Fruit fly (Drosophila melanogaster): ENCODE measurements around the gene Coq3.

The Coq3 gene

dm6 chr2L:21108759-21109282, 49.6 kb downstream of the Coq3 start:
- TF ChIP-seq CG33017 (tag; optimal IDR thresholded peaks at IDR 0.05) (no peak), bab1 (GFP tag; optimal IDR thresholded peaks at IDR 0.05) (peak; percentile 16), kay (GFP tag; ENCODE audit: borderline replicate concordance) (peak; percentile 44)

dm6 chr2L:21107651-21108489, 50.5 kb downstream of the Coq3 start:
- no peak for TF ChIP-seq kay (GFP tag; ENCODE audit: borderline replicate concordance)
- no peak for TF ChIP-seq Clk (GFP tag; optimal IDR thresholded peaks at IDR 0.05)
- no peak for TF ChIP-seq Hr96 (GFP tag; optimal IDR thresholded peaks at IDR 0.05)
- TF ChIP-seq tj (GFP tag; optimal IDR thresholded peaks at IDR 0.05), result peak; percentile 54
- TF ChIP-seq bab1 (GFP tag; optimal IDR thresholded peaks at IDR 0.05), result peak; percentile 25
- TF ChIP-seq cnc (optimal IDR thresholded peaks at IDR 0.05), result no peak
- no peak for TF ChIP-seq CG14711 (tag; optimal IDR thresholded peaks at IDR 0.05)
- no peak for TF ChIP-seq CG33017 (tag; optimal IDR thresholded peaks at IDR 0.05)
- TF ChIP-seq Crg-1 (GFP tag; optimal IDR thresholded peaks at IDR 0.05), result no peak
- no peak for TF ChIP-seq toe (GFP tag; optimal IDR thresholded peaks at IDR 0.05)
- no peak for TF ChIP-seq CG5204 (GFP tag; optimal IDR thresholded peaks at IDR 0.05)
- TF ChIP-seq ovo (GFP tag; optimal IDR thresholded peaks at IDR 0.05), result no peak
- no peak for TF ChIP-seq CG7101 (tag; optimal IDR thresholded peaks at IDR 0.05)
- TF ChIP-seq Mnt (GFP tag; optimal IDR thresholded peaks at IDR 0.05), result no peak
- TF ChIP-seq CG1620 (GFP tag; optimal IDR thresholded peaks at IDR 0.05), result no peak
- TF ChIP-seq CG11617 (GFP tag; optimal IDR thresholded peaks at IDR 0.05), result no peak
- TF ChIP-seq pad (GFP tag; optimal IDR thresholded peaks at IDR 0.05), result no peak
- TF ChIP-seq CG12768 (GFP tag; optimal IDR thresholded peaks at IDR 0.05), result no peak
- peak; percentile 54 for TF ChIP-seq cic (GFP tag; optimal IDR thresholded peaks at IDR 0.05)
- TF ChIP-seq CG7045 (GFP tag; optimal IDR thresholded peaks at IDR 0.05), result no peak
